Fruit fly (Drosophila melanogaster): Measurements from ENCODE around the gene Grp170.

Gene Grp170

DNA sequence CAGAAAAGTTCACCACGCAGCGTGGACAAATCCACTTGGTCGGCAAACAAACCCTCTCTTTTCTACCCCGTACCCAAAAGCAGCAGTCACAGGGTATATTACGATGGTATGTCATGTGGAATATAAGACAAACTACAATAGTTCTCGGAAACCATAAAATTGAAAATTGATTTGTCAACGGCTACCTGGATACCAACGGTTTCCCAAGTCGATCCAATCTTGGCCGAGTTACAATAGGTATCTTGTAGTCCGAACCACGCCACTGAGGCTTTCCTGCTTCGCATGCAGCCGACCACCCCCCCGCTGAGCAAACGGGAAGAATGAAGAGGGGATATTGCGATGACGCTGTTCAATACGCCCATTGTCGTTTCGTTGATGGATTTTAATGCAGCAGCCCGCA, 43.5 kb upstream of the Grp170 start (continued):
- TF ChIP-seq MBD-R2 (GFP tag; IDR thresholded peaks at IDR 0.05) (no peak), CG13424 (tag; optimal IDR thresholded peaks at IDR 0.05) (peak; percentile 10), CG8924 (tag; optimal IDR thresholded peaks at IDR 0.05) (peak; percentile 42), Dek (tag; optimal IDR thresholded peaks at IDR 0.05) (no peak), tin (GFP tag; optimal IDR thresholded peaks at IDR 0.05) (peak; percentile 17), gce (GFP tag; IDR thresholded peaks at IDR 0.05) (peak; percentile 75; the same call in 2 of the 3 replicates), CG8359 (GFP tag; optimal IDR thresholded peaks at IDR 0.05; ENCODE audit: borderline replicate concordance) (peak; percentile 16), C15 (GFP tag; IDR thresholded peaks at IDR 0.05) (peak; percentile 52; the same call in 1 of the 3 replicates), Side (GFP tag; optimal IDR thresholded peaks at IDR 0.05) (peak; percentile 65), CG1602 (GFP tag; optimal IDR thresholded peaks at IDR 0.05) (peak; percentile 12), HLH3B (GFP tag; IDR thresholded peaks at IDR 0.05) (peak; percentile 57), CG2202 (tag; optimal IDR thresholded peaks at IDR 0.05) (peak; percentile 35), sr (GFP tag; IDR thresholded peaks at IDR 0.05) (0 out of 3 replicates have a peak, but pooled peaks have one; percentile 10), crol (GFP tag; IDR thresholded peaks at IDR 0.05) (peak; percentile 50; the same call in 1 of the 2 replicates), Poxn (GFP tag; IDR thresholded peaks at IDR 0.05) (no peak), CG6689 (GFP tag; IDR thresholded peaks at IDR 0.05) (peak; percentile 83), Max (GFP tag; optimal IDR thresholded peaks at IDR 0.05) (no peak), Xrp1 (GFP tag; IDR thresholded peaks at IDR 0.05) (peak; percentile 91), CG9797 (GFP tag; optimal IDR thresholded peaks at IDR 0.05) (no peak), chm (GFP tag; IDR thresholded peaks at IDR 0.05) (peak; percentile 83), Hr39 (optimal IDR thresholded peaks at IDR 0.05) (no peak), CG10979 (tag; optimal IDR thresholded peaks at IDR 0.05) (peak; percentile 67), CG4854 (GFP tag; optimal IDR thresholded peaks at IDR 0.05) (no peak), fd64A (GFP tag; optimal IDR thresholded peaks at IDR 0.05) (no peak), slbo (GFP tag; IDR thresholded peaks at IDR 0.05) (peak; percentile 49), Trl (optimal IDR thresholded peaks at IDR 0.05) (no peak), Trl (GFP tag; optimal IDR thresholded peaks at IDR 0.05) (peak; percentile 71), Fer1 (GFP tag; optimal IDR thresholded peaks at IDR 0.05) (no peak), CG13123 (GFP tag; optimal IDR thresholded peaks at IDR 0.05) (no peak), Dfd (GFP tag; optimal IDR thresholded peaks at IDR 0.05) (no peak), CG18476 (GFP tag; optimal IDR thresholded peaks at IDR 0.05) (no peak), CG1529 (GFP tag; optimal IDR thresholded peaks at IDR 0.05) (peak; percentile 32), B-H1 (GFP tag; IDR thresholded peaks at IDR 0.05) (peak; percentile 62), exex (tag; optimal IDR thresholded peaks at IDR 0.05) (no peak), CG7786 (GFP tag; optimal IDR thresholded peaks at IDR 0.05) (peak; percentile 27), prd (optimal IDR thresholded peaks at IDR 0.05) (no peak), prd (GFP tag; IDR thresholded peaks at IDR 0.05) (peak; percentile 91), so (GFP tag; IDR thresholded peaks at IDR 0.05) (0 out of 3 replicates have a peak, but pooled peaks have one; percentile 25), jing (GFP tag; optimal IDR thresholded peaks at IDR 0.05) (peak; percentile 45), CG16863 (GFP tag; optimal IDR thresholded peaks at IDR 0.05) (peak; percentile 69), CG30431 (GFP tag; optimal IDR thresholded peaks at IDR 0.05) (peak; percentile 57), CG1603 (tag; optimal IDR thresholded peaks at IDR 0.05) (peak; percentile 79), kah (GFP tag; optimal IDR thresholded peaks at IDR 0.05) (no peak), CG11696 (GFP tag; IDR thresholded peaks at IDR 0.05) (peak; percentile 45; the same call in 1 of the 2 replicates), CG11560 (tag; IDR thresholded peaks at IDR 0.05) (peak; percentile 67), ro (GFP tag; IDR thresholded peaks at IDR 0.05) (peak; percentile 63; the same call in 1 of the 2 replicates), CG18262 (tag; optimal IDR thresholded peaks at IDR 0.05) (peak; percentile 77), croc (GFP tag; conservative IDR thresholded peaks at IDR 0.05) (peak; percentile 81), Camta (GFP tag; optimal IDR thresholded peaks at IDR 0.05) (peak; percentile 56), Hand (GFP tag; optimal IDR thresholded peaks at IDR 0.05) (no peak), Rx (GFP tag; IDR thresholded peaks at IDR 0.05) (peak; percentile 75), CG5180 (GFP tag; optimal IDR thresholded peaks at IDR 0.05) (no peak), dmrt11E (tag; optimal IDR thresholded peaks at IDR 0.05) (peak; percentile 69)

All from whole organism, embryonic.